Worm (Caenorhabditis elegans) whole organism, midembryonic: ENCODE results near the gene set-5.
A peak's percentile ranks its signal among the peaks of the same experiment; 100 is the strongest.

Experiments
- T22C8.4 ChIP-seq: fragments of 200-800 bp; sonication (Bioruptor generic); IDR thresholded peaks from 2 replicates; pipeline ENCODE4 v1.3.6; 2022; ENCODE audit warnings: missing genetic modification characterization, missing compliant biosample characterization
- cog-1 ChIP-seq: sonication (generic microtip); optimal IDR thresholded peaks from 2 replicates; lab custom pipeline; 2016; ENCODE audit warnings: missing genetic modification characterization, missing compliant biosample characterization
- flt-1 ChIP-seq: fragments of 200-800 bp; sonication (Bioruptor generic); IDR thresholded peaks from 2 replicates; pipeline ENCODE4 v1.3.6; 2022; ENCODE audit warnings: missing genetic modification characterization, missing compliant biosample characterization
- klf-2 ChIP-seq: fragments of 200-800 bp; sonication (Bioruptor generic); conservative IDR thresholded peaks from 2 replicates; pipeline ENCODE4 v1.3.6; 2022; ENCODE audit warnings: missing genetic modification reagents, missing genetic modification characterization, missing compliant biosample characterization
- med-1 ChIP-seq: sonication (generic microtip); optimal IDR thresholded peaks from 2 replicates; lab custom pipeline; 2017; ENCODE audit warnings: missing genetic modification characterization, mild to moderate bottlenecking, missing compliant biosample characterization, antibody characterized with exemption, missing genetic modification reagents; ENCODE audit not compliant: insufficient read depth
- ref-1 ChIP-seq: fragments of 200-800 bp; sonication (Bioruptor generic); conservative IDR thresholded peaks from 2 replicates; pipeline ENCODE4 v1.3.6; 2022; ENCODE audit warnings: missing genetic modification reagents, missing genetic modification characterization, missing compliant biosample characterization
- tab-1 ChIP-seq: fragments of 200-800 bp; sonication (Bioruptor generic); IDR thresholded peaks from 2 replicates; pipeline ENCODE4 v1.3.6; 2022; ENCODE audit warnings: missing genetic modification characterization, missing compliant biosample characterization
- ztf-23 ChIP-seq: fragments of 200-800 bp; sonication (Bioruptor generic); IDR thresholded peaks from 2 replicates; pipeline ENCODE4 v1.3.6; 2022; ENCODE audit warnings: missing genetic modification reagents, missing genetic modification characterization, missing compliant biosample characterization
- ztf-29 ChIP-seq: fragments of 200-800 bp; sonication (Bioruptor generic); IDR thresholded peaks from 2 replicates; pipeline ENCODE4 v1.3.6; 2022; ENCODE audit warnings: missing genetic modification reagents, missing genetic modification characterization, missing compliant biosample characterization

Gene set-5

ce11 chrV:14688097-14688912 is 10.5 kb upstream of the set-5 start, which contains the start of gene C47E8.11:
Gene C47E8.11 (plus strand): TSS chrV:14688616.
- TF ChIP-seq flt-1 (GFP tag; lab: Robert Waterston, UW) (no peak), T22C8.4 (no peak), ztf-29 (GFP tag; lab: Robert Waterston, UW) (no peak)

DNA sequence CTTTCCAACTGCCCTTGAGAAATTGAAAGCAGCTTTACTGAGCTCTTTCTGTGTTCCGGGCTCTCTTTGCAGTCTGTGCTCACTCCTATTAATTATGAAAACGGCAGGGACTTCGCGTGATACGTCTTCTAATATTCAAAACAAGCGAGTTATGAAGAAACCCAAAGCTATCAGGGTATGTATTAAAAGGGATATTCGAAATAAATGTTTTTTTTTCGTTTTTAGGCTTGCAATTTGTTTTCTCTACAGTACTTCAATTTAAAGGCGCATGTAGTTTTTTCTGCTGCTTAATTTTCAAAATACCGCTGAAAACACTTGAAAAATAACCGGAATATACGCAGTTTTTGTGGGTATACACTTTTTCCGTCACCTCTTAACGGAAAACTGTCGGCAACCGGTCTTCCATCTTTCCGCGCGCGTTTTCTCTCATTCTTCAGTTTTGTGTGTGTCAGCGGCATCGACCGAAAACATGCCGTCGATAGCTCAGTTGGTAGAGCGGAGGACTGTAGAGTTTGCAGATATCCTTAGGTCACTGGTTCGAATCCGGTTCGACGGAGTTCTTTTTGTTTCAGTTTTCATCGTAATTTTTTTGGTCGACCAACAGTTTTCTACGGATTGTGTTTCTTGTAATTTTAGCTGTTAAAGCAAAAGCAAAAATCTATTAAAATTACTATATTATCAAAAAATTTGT is 9.6 kb upstream of the set-5 start, which contains the start of gene gasr-8:
Gene gasr-8, plus strand, starts transcription at position 51 of the 691 bp plus-strand sequence.
- TF ChIP-seq cog-1 (no peak), klf-2 (GFP tag; lab: Robert Waterston, UW) (0 out of 2 replicates have a peak, but pooled peaks have one; percentile 61), tab-1 (peak; percentile 79), med-1 (GFP tag; lab: Kevin White, UChicago) (peak; percentile 2), ztf-29 (GFP tag; lab: Robert Waterston, UW) (no peak), flt-1 (GFP tag; lab: Robert Waterston, UW) (peak; percentile 88), T22C8.4 (peak; percentile 34; the same call in 1 of the 2 replicates), ztf-23 (GFP tag; lab: Robert Waterston, UW) (no peak)

DNA sequence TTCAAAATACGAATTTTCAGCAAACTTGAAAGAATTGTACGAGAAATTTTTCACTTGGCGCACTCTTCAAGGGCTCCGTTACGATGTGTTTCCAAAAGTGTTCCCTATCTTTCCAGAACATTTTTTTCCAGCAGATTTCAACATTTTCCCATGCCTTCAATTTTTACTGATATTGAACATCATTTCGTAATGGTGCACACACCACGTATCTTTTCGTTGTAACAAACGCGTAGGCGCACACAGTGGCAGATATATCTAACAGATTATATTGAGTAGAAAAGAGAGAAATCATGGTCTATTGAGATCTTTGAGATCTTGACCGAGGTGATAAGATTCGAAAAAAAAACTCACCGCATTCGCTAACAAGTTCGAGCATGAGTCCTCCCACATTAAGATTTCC is 3.1 kb upstream of the set-5 start:
- no peak for TF ChIP-seq klf-2 (GFP tag; lab: Robert Waterston, UW)
- TF ChIP-seq T22C8.4: no peak
- no peak for TF ChIP-seq ztf-23 (GFP tag; lab: Robert Waterston, UW)

DNA sequence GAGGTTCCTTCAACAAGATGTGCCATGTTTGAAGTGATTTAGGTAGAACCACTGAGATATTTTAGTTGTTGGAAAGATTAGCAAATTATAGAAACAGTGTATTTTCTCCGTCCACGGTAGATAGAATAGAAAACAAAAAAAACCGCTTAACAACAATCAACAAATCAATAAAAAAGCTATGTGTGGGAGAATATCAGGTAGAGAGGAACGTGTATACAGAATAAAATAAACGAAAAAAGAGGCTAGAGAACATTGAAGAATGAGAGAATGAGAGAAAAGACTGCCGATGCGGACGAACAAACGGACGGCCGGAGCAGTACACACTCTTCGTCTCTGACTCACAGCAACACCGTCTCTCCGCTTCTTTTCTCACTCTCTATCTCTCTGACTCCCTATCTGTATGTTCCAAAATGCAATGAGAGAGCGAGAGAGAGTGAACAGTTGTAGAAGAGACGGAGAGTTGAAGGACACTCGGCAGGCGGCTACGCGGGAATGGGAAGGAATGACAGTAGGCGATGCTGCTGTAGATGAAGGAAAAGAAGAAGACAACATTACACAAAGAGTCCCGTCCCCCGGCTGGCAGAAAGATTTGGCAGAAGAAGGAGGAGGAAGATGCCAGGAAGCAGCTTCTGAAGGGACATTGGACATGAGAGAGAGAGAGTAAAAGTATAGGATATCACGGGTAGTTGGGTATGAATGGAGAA is 2.0 kb upstream of the set-5 start, which contains the start of gene unc-112:
Gene unc-112, minus strand, starts transcription at position 51 of the 704 bp plus-strand sequence.
- TF ChIP-seq klf-2 (GFP tag; lab: Robert Waterston, UW): 0 out of 2 replicates have a peak, but pooled peaks have one; percentile 38
- 0 out of 2 replicates have a peak, but pooled peaks have one; percentile 31 for TF ChIP-seq ztf-29 (GFP tag; lab: Robert Waterston, UW)
- no peak for TF ChIP-seq med-1 (GFP tag; lab: Kevin White, UChicago)
- peak; percentile 92 for TF ChIP-seq cog-1
- TF ChIP-seq flt-1 (GFP tag; lab: Robert Waterston, UW): 0 out of 2 replicates have a peak, but pooled peaks have one; percentile 11
- TF ChIP-seq ztf-23 (GFP tag; lab: Robert Waterston, UW): peak; percentile 66; the same call in 1 of the 2 replicates
- TF ChIP-seq tab-1: no peak

- TF ChIP-seq ref-1 (GFP tag; lab: Robert Waterston, UW): no peak
- no peak for TF ChIP-seq ztf-29 (GFP tag; lab: Robert Waterston, UW)
- TF ChIP-seq klf-2 (GFP tag; lab: Robert Waterston, UW): no peak
- TF ChIP-seq ztf-23 (GFP tag; lab: Robert Waterston, UW): no peak
- no peak for TF ChIP-seq flt-1 (GFP tag; lab: Robert Waterston, UW)
- no peak for TF ChIP-seq med-1 (GFP tag; lab: Kevin White, UChicago)
- no peak for TF ChIP-seq tab-1
- no peak for TF ChIP-seq T22C8.4
- no peak for TF ChIP-seq cog-1
These were observed 761 bp upstream of the set-5 start for ce11 chrV:14698005-14698404.

DNA sequence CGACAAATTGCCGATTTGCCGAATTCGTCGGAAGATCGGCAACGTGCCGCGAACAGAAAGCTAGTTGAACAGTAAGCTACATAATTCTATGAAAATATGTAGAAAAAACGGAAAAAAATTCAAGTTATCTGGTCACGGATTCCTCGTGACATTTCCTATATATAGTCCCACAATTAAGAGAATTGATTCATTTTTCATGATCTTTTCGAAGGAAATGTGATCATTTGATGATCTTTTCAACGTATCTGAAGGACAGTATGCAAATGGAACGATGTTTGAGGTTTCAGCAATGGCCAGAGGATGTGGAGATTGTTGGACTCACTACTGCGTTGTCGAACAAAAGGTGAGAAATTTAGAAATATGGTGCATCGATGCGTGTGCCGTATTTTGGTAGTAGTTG is 9.2 kb downstream of the set-5 start, which contains the start of gene R08A2.9:
Gene R08A2.9, plus strand, starts transcription at position 301 of the 400 bp plus-strand sequence.
- no peak for TF ChIP-seq cog-1

DNA sequence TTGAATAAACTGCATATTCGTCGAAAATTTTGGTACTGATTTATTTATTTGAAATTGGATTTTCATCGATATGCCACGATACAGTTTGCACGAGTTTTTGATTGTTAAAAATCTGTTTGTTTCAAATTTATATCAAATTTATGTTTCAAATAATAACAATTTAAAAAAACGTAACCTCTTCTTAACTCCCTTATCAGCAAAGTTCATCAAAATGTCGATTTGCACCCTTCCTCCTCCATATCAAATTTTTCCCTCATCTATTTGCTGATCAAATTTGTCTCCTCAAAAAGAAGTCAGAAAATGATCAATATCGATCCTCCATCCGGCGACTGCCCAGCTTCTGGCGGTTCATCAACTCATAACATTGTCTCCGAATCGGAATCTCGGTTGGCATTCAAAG is 12.3 kb downstream of the set-5 start, which contains the start of gene ssp-33:
Gene ssp-33, plus strand, starts transcription at position 301 of the 400 bp plus-strand sequence.
- no peak for TF ChIP-seq med-1 (GFP tag; lab: Kevin White, UChicago)
- no peak for TF ChIP-seq ztf-23 (GFP tag; lab: Robert Waterston, UW)
- TF ChIP-seq ztf-29 (GFP tag; lab: Robert Waterston, UW): no peak
- no peak for TF ChIP-seq ref-1 (GFP tag; lab: Robert Waterston, UW)
- TF ChIP-seq tab-1: no peak
- no peak for TF ChIP-seq flt-1 (GFP tag; lab: Robert Waterston, UW)
- TF ChIP-seq T22C8.4: no peak
- no peak for TF ChIP-seq cog-1
- no peak for TF ChIP-seq klf-2 (GFP tag; lab: Robert Waterston, UW)

ce11 chrV:14712316-14712715 is 13.6 kb downstream of the set-5 start, which contains the start of gene R08A2.5:
Gene R08A2.5 (plus strand): TSS chrV:14712616.
- no peak for TF ChIP-seq ztf-29 (GFP tag; lab: Robert Waterston, UW)
- TF ChIP-seq ztf-23 (GFP tag; lab: Robert Waterston, UW): no peak
- TF ChIP-seq tab-1: no peak
- no peak for TF ChIP-seq T22C8.4
- no peak for TF ChIP-seq cog-1
- no peak for TF ChIP-seq ref-1 (GFP tag; lab: Robert Waterston, UW)

- no peak for TF ChIP-seq ztf-29 (GFP tag; lab: Robert Waterston, UW)
- no peak for TF ChIP-seq T22C8.4
- TF ChIP-seq flt-1 (GFP tag; lab: Robert Waterston, UW): no peak
- no peak for TF ChIP-seq med-1 (GFP tag; lab: Kevin White, UChicago)
- no peak for TF ChIP-seq ref-1 (GFP tag; lab: Robert Waterston, UW)
- TF ChIP-seq ztf-23 (GFP tag; lab: Robert Waterston, UW): no peak
- no peak for TF ChIP-seq cog-1
These were observed 16.8 kb downstream of the set-5 start, which contains the start of gene R08A2.2 for ce11 chrV:14715608-14716007. Gene R08A2.2 (minus strand): TSS chrV:14715708.
